Worm (Caenorhabditis elegans) whole organism, L2 larva: ENCODE measurements around the gene pud-3.
"Not testable (repeated sequence)": the region's sequence is repeated elsewhere in the genome, so short reads cannot be mapped to it uniquely, and the experiment has no call there.

Experiments used
- C34F6.9 ChIP-seq: fragments of 150-350 bp; optimal IDR thresholded peaks from 2 replicates; lab custom pipeline; 2014; ENCODE audit warnings: missing biosample characterization, missing genetic modification characterization
- F13H6.1 ChIP-seq: sonication (generic microtip); optimal IDR thresholded peaks from 2 replicates; lab custom pipeline; 2016; ENCODE audit warnings: missing genetic modification characterization, missing compliant biosample characterization
- R02D3.7 ChIP-seq: fragments of 150-350 bp; optimal IDR thresholded peaks from 2 replicates; lab custom pipeline; 2014; ENCODE audit warnings: missing biosample characterization, missing genetic modification characterization
- Y55F3AM.14 ChIP-seq: fragments of 200-800 bp; sonication (Bioruptor generic); optimal IDR thresholded peaks from 2 replicates; lab custom pipeline; 2018; ENCODE audit warnings: mild to moderate bottlenecking, missing genetic modification characterization, missing compliant biosample characterization
- ZK546.5 ChIP-seq: sonication (generic microtip); optimal IDR thresholded peaks from 2 replicates; lab custom pipeline; 2017; ENCODE audit warnings: missing biosample characterization, missing genetic modification characterization
- alr-1 ChIP-seq: fragments of 150-350 bp; optimal IDR thresholded peaks from 2 replicates; lab custom pipeline; 2014; ENCODE audit warnings: missing biosample characterization, missing genetic modification characterization
- ama-1 ChIP-seq: fragments of 150-350 bp; optimal IDR thresholded peaks from 2 replicates; lab custom pipeline; 2018; ENCODE audit warnings: inconsistent platforms
- blmp-1 ChIP-seq: sonication (generic microtip); optimal IDR thresholded peaks from 2 replicates; lab custom pipeline; 2017; ENCODE audit warnings: missing genetic modification characterization, mild to moderate bottlenecking, missing compliant biosample characterization, antibody characterized with exemption, moderate library complexity; ENCODE audit not compliant: insufficient read depth
- ceh-16 ChIP-seq: fragments of 150-350 bp; optimal IDR thresholded peaks from 2 replicates; lab custom pipeline; 2014; ENCODE audit warnings: missing biosample characterization, missing genetic modification characterization
- ceh-82 ChIP-seq: fragments of 150-350 bp; optimal IDR thresholded peaks from 2 replicates; lab custom pipeline; 2014; ENCODE audit warnings: missing biosample characterization, missing genetic modification characterization
- crh-2 ChIP-seq: sonication (generic microtip); optimal IDR thresholded peaks from 2 replicates; lab custom pipeline; 2017; ENCODE audit warnings: missing biosample characterization, missing genetic modification characterization
- dmd-4 ChIP-seq: sonication (generic microtip); optimal IDR thresholded peaks from 2 replicates; lab custom pipeline; 2017; ENCODE audit warnings: missing biosample characterization, missing genetic modification characterization
- egl-27 ChIP-seq: sonication (generic microtip); optimal IDR thresholded peaks from 3 replicates; lab custom pipeline; 2017; ENCODE audit warnings: missing biosample characterization, missing genetic modification reagents, missing genetic modification characterization
- elt-1 ChIP-seq: fragments of 150-350 bp; optimal IDR thresholded peaks from 2 replicates; lab custom pipeline; 2014; ENCODE audit warnings: missing biosample characterization, missing genetic modification characterization
- elt-3 ChIP-seq: sonication (generic microtip); optimal IDR thresholded peaks from 2 replicates; lab custom pipeline; 2017; ENCODE audit warnings: missing biosample characterization, missing genetic modification characterization
- fos-1 ChIP-seq: fragments of 150-350 bp; optimal IDR thresholded peaks from 2 replicates; lab custom pipeline; 2014; ENCODE audit warnings: missing biosample characterization, missing genetic modification characterization
- gmeb-1 ChIP-seq: fragments of 150-350 bp; optimal IDR thresholded peaks from 2 replicates; lab custom pipeline; 2014; ENCODE audit warnings: missing biosample characterization, missing genetic modification characterization
- lin-11 ChIP-seq: fragments of 150-350 bp; sonication (generic microtip); optimal IDR thresholded peaks from 2 replicates; lab custom pipeline; 2014; ENCODE audit warnings: missing biosample characterization, missing genetic modification characterization, inconsistent platforms, mixed read lengths
- lin-13 ChIP-seq: fragments of 150-350 bp; optimal IDR thresholded peaks from 2 replicates; lab custom pipeline; 2014; ENCODE audit warnings: missing biosample characterization, missing genetic modification reagents, missing genetic modification characterization
- lsy-2 ChIP-seq, 2 experiments: fragments of 150-350 bp in 1 of 2; sonication (generic microtip) in 1 of 2; optimal IDR thresholded peaks; 2 replicates each; lab custom pipeline; 2014 to 2017; ENCODE audit warnings: missing biosample characterization in 2 of 2, missing genetic modification characterization in 2 of 2
- nhr-12 ChIP-seq: fragments of 150-350 bp; optimal IDR thresholded peaks from 2 replicates; lab custom pipeline; 2014; ENCODE audit warnings: missing biosample characterization, missing genetic modification characterization
- nhr-21 ChIP-seq: fragments of 150-350 bp; optimal IDR thresholded peaks from 2 replicates; lab custom pipeline; 2014; ENCODE audit warnings: missing biosample characterization, missing genetic modification characterization
- nhr-23 ChIP-seq: fragments of 150-350 bp; optimal IDR thresholded peaks from 2 replicates; lab custom pipeline; 2014; ENCODE audit warnings: missing biosample characterization, missing genetic modification reagents, missing genetic modification characterization
- nhr-237 ChIP-seq: fragments of 150-350 bp; optimal IDR thresholded peaks from 2 replicates; lab custom pipeline; 2014; ENCODE audit warnings: missing biosample characterization, missing genetic modification characterization
- nhr-25 ChIP-seq: fragments of 150-350 bp; sonication (generic microtip); optimal IDR thresholded peaks from 3 replicates; lab custom pipeline; 2014; ENCODE audit warnings: missing biosample characterization, missing genetic modification characterization
- nhr-6 ChIP-seq: fragments of 150-350 bp; optimal IDR thresholded peaks from 2 replicates; lab custom pipeline; 2014; ENCODE audit warnings: missing biosample characterization, missing genetic modification characterization
- nhr-77 ChIP-seq: fragments of 150-350 bp; optimal IDR thresholded peaks from 2 replicates; lab custom pipeline; 2014; ENCODE audit warnings: missing biosample characterization, missing genetic modification characterization
- skn-1 ChIP-seq: sonication (generic microtip); optimal IDR thresholded peaks from 2 replicates; lab custom pipeline; 2017; ENCODE audit warnings: missing biosample characterization, missing genetic modification characterization
- sma-9 ChIP-seq, 2 experiments: fragments of 150-350 bp in 1 of 2; sonication (generic microtip) in 1 of 2; optimal IDR thresholded peaks; 2 replicates each; lab custom pipeline; 2014 to 2016; ENCODE audit warnings: missing genetic modification characterization in 2 of 2, mild to moderate bottlenecking in 1 of 2, missing biosample characterization in 1 of 2, missing compliant biosample characterization in 1 of 2, missing genetic modification reagents in 1 of 2, moderate library complexity in 1 of 2
- unc-39 ChIP-seq: fragments of 150-350 bp; optimal IDR thresholded peaks from 2 replicates; lab custom pipeline; 2014; ENCODE audit warnings: missing biosample characterization, missing genetic modification characterization
- unc-55 ChIP-seq: fragments of 150-350 bp; sonication (generic microtip); optimal IDR thresholded peaks from 3 replicates; lab custom pipeline; 2014; ENCODE audit warnings: missing biosample characterization, missing genetic modification reagents, missing genetic modification characterization
- ztf-4 ChIP-seq: fragments of 150-350 bp; optimal IDR thresholded peaks from 2 replicates; lab custom pipeline; 2014; ENCODE audit warnings: missing biosample characterization, missing genetic modification characterization

The pud-3 gene

ce11 chrV:2338538-2338937 is 13.6 kb upstream of the pud-3 start, which contains the start of gene irld-29:
irld-29 (minus strand) TSS chrV:2338638.
- TF ChIP-seq ceh-82 (tag; lab: Kevin White, UChicago) = no peak

- TF ChIP-seq lin-11 (tag; lab: Kevin White, UChicago) (no peak), blmp-1 (tag; lab: Kevin White, UChicago) (no peak), Y55F3AM.14 (GFP tag; lab: Kevin White, UChicago) (no peak), nhr-237 (no peak), lin-13 (no peak), nhr-6 (no peak), ZK546.5 (no peak), skn-1 (tag; lab: Kevin White, UChicago) (no peak), fos-1 (tag; lab: Kevin White, UChicago) (no peak), nhr-12 (tag; lab: Kevin White, UChicago) (no peak), elt-3 (tag; lab: Kevin White, UChicago) (no peak), ama-1 (lab: Kevin White, UChicago) (no peak), egl-27 (tag; lab: Kevin White, UChicago) (no peak), dmd-4 (tag; lab: Kevin White, UChicago) (no peak), nhr-77 (tag; lab: Kevin White, UChicago) (no peak), nhr-25 (no peak), nhr-21 (no peak), F13H6.1 (tag; lab: Kevin White, UChicago) (no peak), ztf-4 (no peak)
These were observed 11.2 kb upstream of the pud-3 start, which contains the start of gene irld-28 for ce11 chrV:2336151-2336550. irld-28 (minus strand) TSS chrV:2336251.

- not testable (repeated sequence) for TF ChIP-seq unc-55 (GFP tag; lab: Kevin White, UChicago); elt-1 (tag; lab: Kevin White, UChicago); alr-1 (tag; lab: Kevin White, UChicago)
These were observed 6.7 kb upstream of the pud-3 start, which contains the start of gene irld-32 for ce11 chrV:2331616-2332015. irld-32 (plus strand) TSS chrV:2331916.

- TF ChIP-seq C34F6.9, F13H6.1, nhr-77 (tag; lab: Kevin White, UChicago): not testable (repeated sequence)
- TF ChIP-seq, all 48 proteins: peak for 0; not testable (repeated sequence) for 48
These were observed 5.2 kb upstream of the pud-3 start, which contains the start of gene pud-1.1 for ce11 chrV:2330129-2330528. pud-1.1 (plus strand) TSS chrV:2330429.

ce11 chrV:2327124-2327523 is 2.2 kb upstream of the pud-3 start:
- TF ChIP-seq lsy-2 (tag; optimal IDR thresholded peaks at IDR 0.05; lab: Kevin White, UChicago) (no peak), nhr-237 (no peak), dmd-4 (tag; lab: Kevin White, UChicago) (no peak), nhr-77 (tag; lab: Kevin White, UChicago) (no peak), crh-2 (tag; lab: Kevin White, UChicago) (peak; percentile 14), gmeb-1 (tag; lab: Kevin White, UChicago) (peak; percentile 34), fos-1 (tag; lab: Kevin White, UChicago) (peak; percentile 75), sma-9 (GFP tag; optimal IDR thresholded peaks at IDR 0.05; lab: Kevin White, UChicago) (peak; percentile 80), sma-9 (tag; optimal IDR thresholded peaks at IDR 0.05; lab: Kevin White, UChicago) (no peak), elt-1 (tag; lab: Kevin White, UChicago) (no peak), unc-55 (GFP tag; lab: Kevin White, UChicago) (no peak), ceh-16 (no peak), nhr-12 (tag; lab: Kevin White, UChicago) (no peak)

ce11 chrV:2326378-2326777 is 1.4 kb upstream of the pud-3 start, which contains the start of gene pud-4:
pud-4 (plus strand) TSS chrV:2326678.
- TF ChIP-seq gmeb-1 (tag; lab: Kevin White, UChicago) (no peak), nhr-77 (tag; lab: Kevin White, UChicago) (no peak), R02D3.7 (tag; lab: Kevin White, UChicago) (no peak), nhr-23 (tag; lab: Kevin White, UChicago) (no peak), unc-39 (tag; lab: Kevin White, UChicago) (no peak), nhr-25 (no peak), C34F6.9 (tag; lab: Kevin White, UChicago) (no peak), fos-1 (tag; lab: Kevin White, UChicago) (no peak), nhr-21 (no peak), unc-55 (GFP tag; lab: Kevin White, UChicago) (no peak), lin-11 (tag; lab: Kevin White, UChicago) (no peak)
- TF ChIP-seq, all 48 proteins: peak for 0
